Worm (Caenorhabditis elegans) whole organism, dauer: ENCODE results near the gene C54E4.5.

Experiments
- unc-62 ChIP-seq: sonication (generic microtip); optimal IDR thresholded peaks from 2 replicates; lab custom pipeline; 2017; ENCODE audit warnings: missing biosample characterization, missing genetic modification reagents, missing genetic modification characterization

Gene C54E4.5

ce11 chrIV:2133431-2133940 is 15.6 kb downstream of the C54E4.5 start, which contains the start of gene C23H5.12:
Gene C23H5.12, plus strand, starts transcription at chrIV:2133481.
- no peak for TF ChIP-seq unc-62

- no peak for TF ChIP-seq unc-62
Observed at ce11 chrIV:2130714-2131113, 18.4 kb downstream of the C54E4.5 start, which contains the start of gene prmt-6. Gene prmt-6, plus strand, starts transcription at chrIV:2130965.

ce11 chrIV:2128761-2129160 is 20.3 kb downstream of the C54E4.5 start, which contains the start of gene grl-20:
Gene grl-20, minus strand, starts transcription at chrIV:2128861.
- TF ChIP-seq unc-62 = no peak

DNA sequence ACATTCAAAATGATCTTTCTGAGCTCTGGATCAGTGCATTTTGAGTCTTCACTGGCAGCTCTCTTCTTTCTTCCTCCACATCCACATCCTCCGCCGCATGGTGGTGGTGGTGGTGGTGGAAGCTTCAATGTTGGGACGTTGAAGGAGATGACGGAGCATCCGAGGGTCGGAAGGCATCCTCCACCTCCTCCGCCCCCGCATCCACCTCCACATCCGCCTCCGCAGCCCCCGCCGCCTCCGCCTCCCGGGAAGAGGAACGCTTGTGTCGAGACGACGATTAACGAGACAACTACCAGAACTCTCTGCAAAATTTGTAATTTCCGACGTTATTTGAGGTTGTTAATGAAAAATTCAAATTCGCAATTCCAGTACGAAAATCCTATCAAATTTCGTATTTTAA is 21.7 kb downstream of the C54E4.5 start:
- TF ChIP-seq unc-62 = no peak

- no peak for TF ChIP-seq unc-62
Observed at ce11 chrIV:2122488-2122887, 26.6 kb downstream of the C54E4.5 start, which contains the start of gene glb-7. Gene glb-7, plus strand, starts transcription at chrIV:2122788.

ce11 chrIV:2117268-2117667 is 31.8 kb downstream of the C54E4.5 start:
- TF ChIP-seq unc-62 = no peak

DNA sequence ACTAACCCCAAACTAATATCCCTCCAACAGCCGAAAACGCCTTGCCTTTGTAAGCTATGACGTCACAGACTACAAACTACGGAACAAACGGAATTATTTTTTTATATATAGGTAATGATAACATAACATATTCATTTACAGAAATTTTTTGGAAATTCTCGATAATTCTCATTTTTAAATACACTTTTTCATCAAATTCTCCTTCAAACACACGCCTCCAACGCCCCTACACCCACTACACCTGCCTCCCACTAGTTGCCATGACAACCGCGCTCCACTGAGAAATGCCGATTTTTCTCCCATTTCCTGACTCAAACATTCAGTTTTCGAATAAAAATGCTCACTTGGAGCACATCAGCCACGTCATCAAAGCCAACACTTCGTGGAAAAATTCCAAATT is 34.8 kb downstream of the C54E4.5 start, which contains the start of gene xbx-4:
xbx-4 (plus strand) TSS at position 301 of the 400 bp plus-strand sequence.
- no peak for TF ChIP-seq unc-62

ce11 chrIV:2113362-2114056 is 35.6 kb downstream of the C54E4.5 start, which contains the start of gene C23H5.8:
Gene C23H5.8, minus strand, starts transcription at chrIV:2113412.
- no peak for TF ChIP-seq unc-62

ce11 chrIV:2111300-2111874 is 37.7 kb downstream of the C54E4.5 start, which contains the start of gene che-6:
Gene che-6, minus strand, starts transcription at chrIV:2111408.
- no peak for TF ChIP-seq unc-62

DNA sequence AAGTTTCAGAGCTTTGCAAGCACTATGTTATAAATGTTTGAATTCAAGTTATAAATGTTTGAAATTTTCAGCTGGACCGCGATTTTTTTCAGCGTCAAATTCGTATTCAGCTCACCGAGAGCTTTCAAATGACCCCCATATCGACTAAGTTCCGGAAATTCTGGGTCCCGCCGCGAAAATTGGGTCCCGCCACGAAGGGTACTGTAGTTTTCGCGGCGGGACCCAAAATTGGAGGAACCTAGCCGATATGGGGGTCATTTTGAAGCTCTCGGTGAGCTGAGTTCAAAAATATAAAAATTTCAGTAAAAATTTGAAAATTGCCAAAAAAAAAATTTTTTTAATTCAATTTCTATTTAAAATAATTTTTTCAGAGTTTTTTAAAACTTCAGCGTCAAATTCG is 42.4 kb downstream of the C54E4.5 start:
- TF ChIP-seq unc-62 = no peak

DNA sequence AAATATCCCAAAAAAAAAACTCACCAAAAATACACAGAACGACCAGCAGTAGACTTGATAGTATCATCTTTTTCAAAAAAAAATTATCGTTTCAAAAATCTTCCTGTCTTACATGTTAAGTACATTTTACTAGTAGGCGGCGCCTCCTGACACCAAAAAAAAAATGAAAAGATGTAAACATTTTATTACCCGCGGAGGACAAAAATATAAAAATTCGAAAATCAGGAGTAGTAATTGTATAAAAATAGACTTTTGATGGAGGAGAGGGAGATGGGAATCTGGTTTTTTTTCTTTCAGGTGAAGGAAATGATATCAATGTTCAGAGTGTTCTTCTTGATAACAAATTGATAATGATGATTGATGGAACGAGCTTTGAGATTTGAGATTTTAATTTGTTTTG is 46.3 kb downstream of the C54E4.5 start, which contains the start of gene C23H5.15:
C23H5.15 (minus strand) TSS at position 101 of the 400 bp plus-strand sequence.
- TF ChIP-seq unc-62 = no peak

- no peak for TF ChIP-seq unc-62
Observed at ce11 chrIV:2099771-2100170, 49.3 kb downstream of the C54E4.5 start, which contains the start of gene C23H5.11. Gene C23H5.11, minus strand, starts transcription at chrIV:2099871.
